Fruit fly (Drosophila melanogaster): ENCODE results near the gene Rab1.
A peak's percentile ranks its signal among the peaks of the same experiment; 100 is the strongest.

The Rab1 gene

dm6 chr3R:21296038-21296727 lies 27.3 kb upstream of the Rab1 start (continued):
- TF ChIP-seq Hsf (GFP tag; optimal IDR thresholded peaks at IDR 0.05) = peak; percentile 86
- TF ChIP-seq CG15269 (tag; optimal IDR thresholded peaks at IDR 0.05) = peak; percentile 91
- TF ChIP-seq CG43689 (GFP tag; IDR thresholded peaks at IDR 0.05) = no peak
- no peak for TF ChIP-seq mld (GFP tag; IDR thresholded peaks at IDR 0.05; ENCODE audit: partially characterized antibody)
- TF ChIP-seq Bteb2 (GFP tag; optimal IDR thresholded peaks at IDR 0.05) = peak; percentile 71
- peak; percentile 60 for TF ChIP-seq CG10654 (GFP tag; optimal IDR thresholded peaks at IDR 0.05)
- peak; percentile 81 for TF ChIP-seq CG1602 (GFP tag; optimal IDR thresholded peaks at IDR 0.05)
- TF ChIP-seq so (GFP tag; IDR thresholded peaks at IDR 0.05) = no peak
- TF ChIP-seq CG7928 (GFP tag; optimal IDR thresholded peaks at IDR 0.05) = peak; percentile 40
- peak; percentile 72 for TF ChIP-seq ftz-f1 (GFP tag; optimal IDR thresholded peaks at IDR 0.05)
- peak; percentile 82 for TF ChIP-seq Hr3 (GFP tag; optimal IDR thresholded peaks at IDR 0.05)
- no peak for TF ChIP-seq sisA (GFP tag; IDR thresholded peaks at IDR 0.05)
- TF ChIP-seq zfh1 (GFP tag; IDR thresholded peaks at IDR 0.05) = no peak
- TF ChIP-seq vfl (GFP tag; optimal IDR thresholded peaks at IDR 0.05) = peak; percentile 33
- TF ChIP-seq Sry-β (GFP tag; optimal IDR thresholded peaks at IDR 0.05) = peak; percentile 12
- TF ChIP-seq kni (GFP tag; optimal IDR thresholded peaks at IDR 0.05) = peak; percentile 75
- TF ChIP-seq CG10267 (tag; optimal IDR thresholded peaks at IDR 0.05) = peak; percentile 86
- TF ChIP-seq BtbVII (GFP tag; optimal IDR thresholded peaks at IDR 0.05) = peak; percentile 93
- no peak for TF ChIP-seq dati (GFP tag; IDR thresholded peaks at IDR 0.05)
- TF ChIP-seq az2 (GFP tag; optimal IDR thresholded peaks at IDR 0.05) = peak; percentile 80
- peak; percentile 79 for TF ChIP-seq CG12071 (GFP tag; optimal IDR thresholded peaks at IDR 0.05)
- peak; percentile 42 for TF ChIP-seq ERR (GFP tag; optimal IDR thresholded peaks at IDR 0.05)
- TF ChIP-seq fd96Cb (tag; optimal IDR thresholded peaks at IDR 0.05) = peak; percentile 83
- TF ChIP-seq Bdp1 (GFP tag; optimal IDR thresholded peaks at IDR 0.05) = peak; percentile 47
- peak; percentile 73 for TF ChIP-seq Max (GFP tag; optimal IDR thresholded peaks at IDR 0.05)
- no peak for TF ChIP-seq Neu2 (GFP tag; optimal IDR thresholded peaks at IDR 0.05; ENCODE audit: borderline replicate concordance)
- no peak for TF ChIP-seq Dref (GFP tag; IDR thresholded peaks at IDR 0.05)
- TF ChIP-seq eyg (GFP tag; optimal IDR thresholded peaks at IDR 0.05) = peak; percentile 22
- TF ChIP-seq CG17912 (GFP tag; optimal IDR thresholded peaks at IDR 0.05) = no peak
- TF ChIP-seq Jarid2 (GFP tag; optimal IDR thresholded peaks at IDR 0.05) = peak; percentile 41
- peak; percentile 59 for TF ChIP-seq CG1792 (GFP tag; optimal IDR thresholded peaks at IDR 0.05)
- TF ChIP-seq Abd-B (GFP tag; optimal IDR thresholded peaks at IDR 0.05) = peak; percentile 83
- peak; percentile 15 for TF ChIP-seq Vsx1 (GFP tag; optimal IDR thresholded peaks at IDR 0.05)
- TF ChIP-seq CG4707 (GFP tag; optimal IDR thresholded peaks at IDR 0.05) = peak; percentile 57
- TF ChIP-seq btn (GFP tag; optimal IDR thresholded peaks at IDR 0.05) = peak; percentile 33
- TF ChIP-seq gcm2 (GFP tag; optimal IDR thresholded peaks at IDR 0.05) = no peak
- TF ChIP-seq CG30431 (GFP tag; optimal IDR thresholded peaks at IDR 0.05) = peak; percentile 68
- TF ChIP-seq YL-1 (GFP tag; optimal IDR thresholded peaks at IDR 0.05) = peak; percentile 75
- peak; percentile 57 for TF ChIP-seq CG9817 (tag; optimal IDR thresholded peaks at IDR 0.05)
- TF ChIP-seq CG4424 (GFP tag; optimal IDR thresholded peaks at IDR 0.05) = peak; percentile 88
- TF ChIP-seq CG12236 (GFP tag; optimal IDR thresholded peaks at IDR 0.05) = peak; percentile 40
- peak; percentile 67 for TF ChIP-seq CG1647 (GFP tag; optimal IDR thresholded peaks at IDR 0.05)
- TF ChIP-seq CG10431 (GFP tag; optimal IDR thresholded peaks at IDR 0.05) = peak; percentile 86
- TF ChIP-seq CG4404 (GFP tag; IDR thresholded peaks at IDR 0.05) = no peak
- no peak for TF ChIP-seq Mrtf (GFP tag; IDR thresholded peaks at IDR 0.05)
- peak in 1 of 2 experiments; percentile 98 for TF ChIP-seq eve (GFP tag; optimal IDR thresholded peaks at IDR 0.05)
- no peak for TF ChIP-seq sens-2 (GFP tag; IDR thresholded peaks at IDR 0.05)
- peak; percentile 95 for TF ChIP-seq CG18599 (GFP tag; optimal IDR thresholded peaks at IDR 0.05)
- TF ChIP-seq gem (tag; optimal IDR thresholded peaks at IDR 0.05) = peak; percentile 81
- TF ChIP-seq otp (GFP tag; IDR thresholded peaks at IDR 0.05) = no peak

Data from whole organism, embryonic.